Fruit fly (Drosophila melanogaster) whole organism, prepupa: ENCODE results near the gene CG14441.

Experiments
- Blimp-1 ChIP-seq: fragments of 200-800 bp; sonication (Bioruptor generic); optimal IDR thresholded peaks from 3 replicates; lab custom pipeline; 2017; ENCODE audit warnings: missing biosample characterization, missing genetic modification characterization, mild to moderate bottlenecking, moderate library complexity, missing genetic modification reagents
- CG10631 ChIP-seq: fragments of 200-800 bp; sonication (Bioruptor generic); optimal IDR thresholded peaks from 2 replicates; lab custom pipeline; 2016; ENCODE audit warnings: missing biosample characterization, missing genetic modification characterization
- CG10669 ChIP-seq: fragments of 200-800 bp; sonication (Bioruptor generic); optimal IDR thresholded peaks from 3 replicates; lab custom pipeline; 2018; ENCODE audit warnings: missing biosample characterization, mild to moderate bottlenecking, missing genetic modification characterization, moderate library complexity
- CG11294 ChIP-seq: fragments of 200-800 bp; sonication (Bioruptor generic); IDR thresholded peaks from 2 replicates; pipeline ENCODE4 v1.3.6; 2022; ENCODE audit warnings: missing biosample characterization, missing genetic modification characterization
- CG11762 ChIP-seq: fragments of 200-800 bp; sonication (Bioruptor generic); optimal IDR thresholded peaks from 3 replicates; lab custom pipeline; 2016; ENCODE audit warnings: missing biosample characterization, missing genetic modification characterization; ENCODE audit not compliant: insufficient read depth
- CG11902 ChIP-seq: fragments of 200-800 bp; sonication (Bioruptor generic); optimal IDR thresholded peaks from 3 replicates; lab custom pipeline; 2016; ENCODE audit warnings: missing biosample characterization, missing genetic modification characterization
- CG15336 ChIP-seq: fragments of 200-800 bp; sonication (Bioruptor generic); IDR thresholded peaks from 2 replicates; pipeline ENCODE4 v1.3.6; 2022; ENCODE audit warnings: missing biosample characterization, missing genetic modification characterization
- CG1621 ChIP-seq: fragments of 200-800 bp; sonication (Bioruptor generic); optimal IDR thresholded peaks from 3 replicates; lab custom pipeline; 2018; ENCODE audit warnings: missing biosample characterization, mild to moderate bottlenecking, missing genetic modification characterization
- CG16779 ChIP-seq: fragments of 200-800 bp; sonication (Bioruptor generic); optimal IDR thresholded peaks from 3 replicates; lab custom pipeline; 2017; ENCODE audit warnings: missing biosample characterization, mild to moderate bottlenecking, missing genetic modification characterization
- CG31627 ChIP-seq: fragments of 200-800 bp; sonication (Bioruptor generic); optimal IDR thresholded peaks from 3 replicates; lab custom pipeline; 2016; ENCODE audit warnings: missing biosample characterization, missing genetic modification characterization
- CG32006 ChIP-seq: fragments of 200-800 bp; sonication (Bioruptor generic); optimal IDR thresholded peaks from 3 replicates; lab custom pipeline; 2017; ENCODE audit warnings: missing biosample characterization, mild to moderate bottlenecking, missing genetic modification characterization
- CG34406 ChIP-seq: fragments of 200-800 bp; sonication (Bioruptor generic); optimal IDR thresholded peaks from 3 replicates; lab custom pipeline; 2016; ENCODE audit warnings: missing biosample characterization, missing genetic modification characterization
- CG3919 ChIP-seq: fragments of 200-800 bp; sonication (Bioruptor generic); optimal IDR thresholded peaks from 3 replicates; lab custom pipeline; 2016; ENCODE audit warnings: missing biosample characterization, missing genetic modification characterization
- CG6163 ChIP-seq: fragments of 200-800 bp; sonication (Bioruptor generic); IDR thresholded peaks from 3 replicates; pipeline ENCODE4 v1.3.6; 2022; ENCODE audit warnings: missing biosample characterization, missing genetic modification characterization
- CG6276 ChIP-seq: fragments of 200-800 bp; sonication (Bioruptor generic); optimal IDR thresholded peaks from 2 replicates; lab custom pipeline; 2017; ENCODE audit warnings: missing biosample characterization, mild to moderate bottlenecking, missing genetic modification characterization
- CG6792 ChIP-seq: fragments of 200-800 bp; sonication (Bioruptor generic); optimal IDR thresholded peaks from 3 replicates; lab custom pipeline; 2016; ENCODE audit warnings: missing biosample characterization, missing genetic modification characterization
- CG6808 ChIP-seq: fragments of 200-800 bp; sonication (Bioruptor generic); optimal IDR thresholded peaks from 3 replicates; lab custom pipeline; 2017; ENCODE audit warnings: missing biosample characterization, missing genetic modification characterization, mild to moderate bottlenecking, moderate library complexity, missing genetic modification reagents
- CG6854 ChIP-seq: fragments of 200-800 bp; sonication (Bioruptor generic); optimal IDR thresholded peaks from 2 replicates; lab custom pipeline; 2017; ENCODE audit warnings: missing biosample characterization, mild to moderate bottlenecking, missing genetic modification characterization
- CG7368 ChIP-seq: fragments of 200-800 bp; sonication (Bioruptor generic); optimal IDR thresholded peaks from 3 replicates; lab custom pipeline; 2016; ENCODE audit warnings: missing biosample characterization, missing genetic modification characterization
- CG8119 ChIP-seq: fragments of 200-800 bp; sonication (Bioruptor generic); IDR thresholded peaks from 3 replicates; pipeline ENCODE4 v1.3.6; 2022; ENCODE audit warnings: missing biosample characterization, missing genetic modification characterization
- CG8319 ChIP-seq: fragments of 200-800 bp; sonication (Bioruptor generic); optimal IDR thresholded peaks from 3 replicates; lab custom pipeline; 2016; ENCODE audit warnings: missing biosample characterization, missing genetic modification characterization
- CG9139 ChIP-seq: fragments of 200-800 bp; sonication (Bioruptor generic); optimal IDR thresholded peaks from 3 replicates; lab custom pipeline; 2017; ENCODE audit warnings: missing biosample characterization, mild to moderate bottlenecking, missing genetic modification characterization
- Eip75B ChIP-seq: fragments of 200-800 bp; sonication (Bioruptor generic); optimal IDR thresholded peaks from 3 replicates; lab custom pipeline; 2016; ENCODE audit warnings: missing biosample characterization, missing genetic modification characterization
- Eip78C ChIP-seq: fragments of 200-800 bp; sonication (Bioruptor generic); peaks from one replicate; lab custom pipeline; 2016; ENCODE audit warnings: missing biosample characterization, missing genetic modification characterization
- Hr38 ChIP-seq: sonication (Bioruptor generic); optimal IDR thresholded peaks from 2 replicates; lab custom pipeline; 2016; ENCODE audit warnings: missing biosample characterization, missing genetic modification characterization
- Hr4 ChIP-seq: fragments of 200-800 bp; sonication (Bioruptor generic); optimal IDR thresholded peaks from 3 replicates; lab custom pipeline; 2016; ENCODE audit warnings: missing biosample characterization, missing genetic modification characterization
- Met ChIP-seq: fragments of 200-800 bp; sonication (Bioruptor generic); optimal IDR thresholded peaks from 3 replicates; lab custom pipeline; 2016; ENCODE audit warnings: missing biosample characterization, missing genetic modification characterization
- OdsH ChIP-seq: fragments of 200-800 bp; sonication (Bioruptor generic); optimal IDR thresholded peaks from 3 replicates; lab custom pipeline; 2016; ENCODE audit warnings: missing biosample characterization, missing genetic modification characterization
- Sox102F ChIP-seq: fragments of 200-800 bp; sonication (Bioruptor generic); optimal IDR thresholded peaks from 2 replicates; lab custom pipeline; 2016; ENCODE audit warnings: missing biosample characterization, mild to moderate bottlenecking, missing genetic modification characterization
- Sox14 ChIP-seq: fragments of 200-800 bp; sonication (Bioruptor generic); optimal IDR thresholded peaks from 3 replicates; lab custom pipeline; 2016; ENCODE audit warnings: missing biosample characterization, missing genetic modification characterization
- Sox15 ChIP-seq: fragments of 200-800 bp; sonication (Bioruptor generic); optimal IDR thresholded peaks from 3 replicates; lab custom pipeline; 2016; ENCODE audit warnings: missing biosample characterization, missing genetic modification characterization
- achi ChIP-seq: fragments of 200-800 bp; sonication (Bioruptor generic); optimal IDR thresholded peaks from 3 replicates; lab custom pipeline; 2016; ENCODE audit warnings: missing biosample characterization, missing genetic modification characterization
- acj6 ChIP-seq: fragments of 200-800 bp; sonication (Bioruptor generic); optimal IDR thresholded peaks from 3 replicates; lab custom pipeline; 2016; ENCODE audit warnings: missing biosample characterization, missing genetic modification characterization
- dac ChIP-seq: fragments of 200-800 bp; sonication (Bioruptor generic); optimal IDR thresholded peaks from 2 replicates; lab custom pipeline; 2017; ENCODE audit warnings: missing biosample characterization, mild to moderate bottlenecking, missing genetic modification characterization
- dsx ChIP-seq: fragments of 200-800 bp; optimal IDR thresholded peaks from 3 replicates; lab custom pipeline; 2019; ENCODE audit warnings: missing biosample characterization, mild to moderate bottlenecking, missing genetic modification characterization, moderate library complexity; ENCODE audit not compliant: poor library complexity, severe bottlenecking
- eg ChIP-seq: fragments of 200-800 bp; sonication (Bioruptor generic); IDR thresholded peaks from 3 replicates; pipeline ENCODE4 v1.3.6; 2022; ENCODE audit warnings: missing biosample characterization, missing genetic modification characterization
- fd59A ChIP-seq: fragments of 200-800 bp; sonication (Bioruptor generic); optimal IDR thresholded peaks from 2 replicates; lab custom pipeline; 2017; ENCODE audit warnings: missing biosample characterization, mild to moderate bottlenecking, missing genetic modification characterization, missing genetic modification reagents
- fd85E ChIP-seq: fragments of 200-800 bp; sonication (Bioruptor generic); optimal IDR thresholded peaks from 3 replicates; lab custom pipeline; 2016; ENCODE audit warnings: missing biosample characterization, missing genetic modification characterization
- net ChIP-seq: fragments of 200-800 bp; sonication (Bioruptor generic); optimal IDR thresholded peaks from 3 replicates; lab custom pipeline; 2016; ENCODE audit warnings: missing biosample characterization, missing genetic modification characterization
- salr ChIP-seq, 2 experiments: fragments of 200-800 bp; sonication (Bioruptor generic); optimal IDR thresholded peaks; 3 replicates each; lab custom pipeline; 2016 to 2018; ENCODE audit warnings: missing biosample characterization in 2 of 2, missing genetic modification characterization in 2 of 2, mild to moderate bottlenecking in 1 of 2
- spab ChIP-seq: fragments of 200-800 bp; sonication (Bioruptor generic); optimal IDR thresholded peaks from 2 replicates; lab custom pipeline; 2017; ENCODE audit warnings: missing biosample characterization, mild to moderate bottlenecking, missing genetic modification characterization, missing genetic modification reagents
- ss ChIP-seq, 2 experiments: fragments of 200-800 bp; sonication (Bioruptor generic); optimal IDR thresholded peaks; 2 replicates in 1 of 2; 3 replicates in 1 of 2; lab custom pipeline; 2017 to 2018; ENCODE audit warnings: mild to moderate bottlenecking in 2 of 2, missing biosample characterization in 2 of 2, missing genetic modification characterization in 2 of 2, moderate library complexity in 1 of 2
- svp ChIP-seq: fragments of 200-800 bp; sonication (Bioruptor generic); peaks from one replicate; lab custom pipeline; 2016; ENCODE audit warnings: missing biosample characterization, missing genetic modification characterization
- topi ChIP-seq: fragments of 200-800 bp; sonication (Bioruptor generic); optimal IDR thresholded peaks from 3 replicates; lab custom pipeline; 2016; ENCODE audit warnings: missing biosample characterization, missing genetic modification characterization
- vri ChIP-seq: fragments of 200-800 bp; sonication (Bioruptor generic); optimal IDR thresholded peaks from 3 replicates; lab custom pipeline; 2016; ENCODE audit warnings: missing biosample characterization, mild to moderate bottlenecking, missing genetic modification characterization

Gene CG14441

dm6 chrX:6656023-6656594 lies 43.2 kb upstream of the CG14441 start (continued):
- TF ChIP-seq CG1621 (tag; lab: Kevin White, UChicago) (peak; percentile 84), topi (peak; percentile 96), Sox14 (peak; percentile 91), Hr4 (GFP tag; lab: Kevin White, UChicago) (peak; percentile 96), CG11902 (peak; percentile 88), CG16779 (tag; lab: Kevin White, UChicago) (peak; percentile 83), CG6854 (peak; percentile 68), CG9139 (peak; percentile 65), CG10669 (GFP tag; lab: Kevin White, UChicago) (peak; percentile 91), achi (GFP tag; lab: Kevin White, UChicago) (peak; percentile 89), Sox15 (GFP tag; lab: Kevin White, UChicago) (peak; percentile 89), Eip75B (GFP tag; lab: Kevin White, UChicago) (peak; percentile 91), CG6808 (GFP tag; lab: Kevin White, UChicago) (peak; percentile 87), salr (GFP tag; optimal IDR thresholded peaks at IDR 0.05; lab: Kevin White, UChicago) (peak; percentile 73 to 91), vri (peak; percentile 80), Blimp-1 (GFP tag; lab: Kevin White, UChicago) (peak; percentile 86), CG8319 (GFP tag; lab: Kevin White, UChicago) (peak; percentile 89), CG32006 (GFP tag; lab: Kevin White, UChicago) (peak; percentile 96), ss (GFP tag; optimal IDR thresholded peaks at IDR 0.05; lab: Kevin White, UChicago) (peak; percentile 77 to 88), acj6 (GFP tag; lab: Kevin White, UChicago) (peak; percentile 91), CG10631 (GFP tag; lab: Kevin White, UChicago) (peak; percentile 89)
- TF ChIP-seq, all 60 proteins: peak for 59

- peak; percentile 87 for TF ChIP-seq Blimp-1 (GFP tag; lab: Kevin White, UChicago)
- TF ChIP-seq CG11762: no peak
- TF ChIP-seq ss (GFP tag; optimal IDR thresholded peaks at IDR 0.05; lab: Kevin White, UChicago): peak; percentile 54 to 59
- TF ChIP-seq topi: peak; percentile 40
- TF ChIP-seq CG3919 (GFP tag; lab: Kevin White, UChicago): peak; percentile 34
- 0 out of 3 replicates have a peak, but pooled peaks have one; percentile 30 for TF ChIP-seq CG6163 (GFP tag; lab: Robert Waterston, UW)
- no peak for TF ChIP-seq spab (GFP tag; lab: Kevin White, UChicago)
- peak; percentile 31 for TF ChIP-seq Met (GFP tag; lab: Kevin White, UChicago)
- TF ChIP-seq dac: no peak
- TF ChIP-seq net: peak; percentile 23
- TF ChIP-seq CG34406 (GFP tag; lab: Kevin White, UChicago): no peak
- TF ChIP-seq CG6792 (GFP tag; lab: Kevin White, UChicago): peak; percentile 11
- TF ChIP-seq CG11294 (GFP tag; lab: Robert Waterston, UW): peak; percentile 14; the same call in 1 of the 2 replicates
- peak; percentile 41 for TF ChIP-seq OdsH
- TF ChIP-seq Eip75B (GFP tag; lab: Kevin White, UChicago): peak; percentile 22
- TF ChIP-seq CG6276 (GFP tag; lab: Kevin White, UChicago): peak; percentile 55
- peak; percentile 78 for TF ChIP-seq Eip78C (GFP tag; lab: Kevin White, UChicago)
- no peak for TF ChIP-seq fd59A (GFP tag; lab: Kevin White, UChicago)
- peak; percentile 71 for TF ChIP-seq CG15336 (GFP tag; lab: Robert Waterston, UW)
- peak; percentile 48 for TF ChIP-seq dsx (GFP tag; lab: Kevin White, UChicago)
- peak; percentile 56; the same call in 2 of the 3 replicates for TF ChIP-seq CG8119 (GFP tag; lab: Robert Waterston, UW)
- peak; percentile 67 for TF ChIP-seq vri
- TF ChIP-seq salr (GFP tag; optimal IDR thresholded peaks at IDR 0.05; lab: Kevin White, UChicago): no peak
- no peak for TF ChIP-seq eg (GFP tag; lab: Robert Waterston, UW)
- no peak for TF ChIP-seq CG7368
- peak; percentile 48 for TF ChIP-seq Sox102F
- TF ChIP-seq CG16779 (tag; lab: Kevin White, UChicago): peak; percentile 40
- TF ChIP-seq CG10631 (GFP tag; lab: Kevin White, UChicago): no peak
- TF ChIP-seq Hr38 (GFP tag; lab: Kevin White, UChicago): no peak
- no peak for TF ChIP-seq CG31627 (GFP tag; lab: Kevin White, UChicago)
- TF ChIP-seq CG10669 (GFP tag; lab: Kevin White, UChicago): peak; percentile 24
- peak; percentile 66 for TF ChIP-seq svp (GFP tag; lab: Kevin White, UChicago)
- peak; percentile 48 for TF ChIP-seq Hr4 (GFP tag; lab: Kevin White, UChicago)
- no peak for TF ChIP-seq fd85E (GFP tag; lab: Kevin White, UChicago)
- no peak for TF ChIP-seq CG11902
These were observed 42.4 kb upstream of the CG14441 start for dm6 chrX:6656626-6657558.
